Fruit fly (Drosophila melanogaster) whole organism, embryonic: Measurements from ENCODE around the gene CG16779.

Experiments
- Aef1 ChIP-seq: fragments of 200-800 bp; sonication (Bioruptor generic); IDR thresholded peaks from 3 replicates; pipeline ENCODE4 v1.3.6; 2022; ENCODE audit warnings: missing biosample characterization, missing genetic modification characterization
- Bdp1 ChIP-seq: fragments of 200-800 bp; sonication (Bioruptor generic); optimal IDR thresholded peaks from 3 replicates; lab custom pipeline; 2016; ENCODE audit warnings: missing biosample characterization, missing genetic modification characterization
- Blimp-1 ChIP-seq: fragments of 200-800 bp; sonication (Bioruptor generic); optimal IDR thresholded peaks from 3 replicates; lab custom pipeline; 2018; ENCODE audit warnings: missing biosample characterization, missing genetic modification characterization, mild to moderate bottlenecking, moderate library complexity, missing genetic modification reagents
- CG10431 ChIP-seq: fragments of 200-800 bp; sonication (Bioruptor generic); optimal IDR thresholded peaks from 3 replicates; lab custom pipeline; 2018; ENCODE audit warnings: missing biosample characterization, mild to moderate bottlenecking, missing genetic modification characterization
- CG10654 ChIP-seq: fragments of 200-800 bp; sonication (Bioruptor generic); optimal IDR thresholded peaks from 2 replicates; lab custom pipeline; 2016; ENCODE audit warnings: missing biosample characterization, missing genetic modification characterization
- CG11093 ChIP-seq: fragments of 200-800 bp; sonication (Bioruptor generic); IDR thresholded peaks from 3 replicates; pipeline ENCODE4 v1.3.6; 2022; ENCODE audit warnings: missing biosample characterization, missing genetic modification characterization
- CG12104 ChIP-seq: fragments of 200-800 bp; sonication (Bioruptor generic); optimal IDR thresholded peaks from 3 replicates; lab custom pipeline; 2016; ENCODE audit warnings: missing biosample characterization, missing genetic modification characterization
- CG13775 ChIP-seq: fragments of 200-800 bp; sonication (Bioruptor generic); optimal IDR thresholded peaks from 3 replicates; lab custom pipeline; 2017; ENCODE audit warnings: missing biosample characterization, mild to moderate bottlenecking, missing genetic modification characterization
- CG16815 ChIP-seq: fragments of 200-800 bp; sonication (Bioruptor generic); optimal IDR thresholded peaks from 3 replicates; lab custom pipeline; 2017; ENCODE audit warnings: missing biosample characterization, mild to moderate bottlenecking, missing genetic modification characterization
- CG17361 ChIP-seq: fragments of 200-800 bp; sonication (Bioruptor generic); IDR thresholded peaks from 3 replicates; pipeline ENCODE4 v1.3.6; 2022; ENCODE audit warnings: missing biosample characterization, missing genetic modification characterization
- CG1832 ChIP-seq: fragments of 200-800 bp; sonication (Bioruptor generic); optimal IDR thresholded peaks from 2 replicates; lab custom pipeline; 2017; ENCODE audit warnings: missing biosample characterization, mild to moderate bottlenecking, missing genetic modification characterization, inconsistent platforms
- CG2120 ChIP-seq: fragments of 200-800 bp; sonication (Bioruptor generic); optimal IDR thresholded peaks from 3 replicates; lab custom pipeline; 2016; ENCODE audit warnings: missing biosample characterization, missing genetic modification characterization
- CG33557 ChIP-seq: fragments of 200-800 bp; sonication (Bioruptor generic); optimal IDR thresholded peaks from 2 replicates; lab custom pipeline; 2019; ENCODE audit warnings: missing biosample characterization, mild to moderate bottlenecking, missing genetic modification characterization, moderate library complexity
- CG5245 ChIP-seq: fragments of 200-800 bp; sonication (Bioruptor generic); optimal IDR thresholded peaks from 3 replicates; lab custom pipeline; 2016; ENCODE audit warnings: missing biosample characterization, missing genetic modification characterization
- CG6175 ChIP-seq: fragments of 200-800 bp; sonication (Bioruptor generic); IDR thresholded peaks from 3 replicates; pipeline ENCODE4 v1.3.6; 2022; ENCODE audit warnings: missing biosample characterization, missing genetic modification characterization
- CG7357 ChIP-seq: fragments of 200-800 bp; sonication (Bioruptor generic); IDR thresholded peaks from 3 replicates; pipeline ENCODE4 v1.3.6; 2022; ENCODE audit warnings: missing biosample characterization, missing genetic modification characterization
- CG7372 ChIP-seq: fragments of 200-800 bp; sonication (Bioruptor generic); IDR thresholded peaks from 2 replicates; pipeline ENCODE4 v1.3.6; 2022; ENCODE audit warnings: missing biosample characterization, missing genetic modification characterization
- CG7839 ChIP-seq: fragments of 200-800 bp; sonication (Bioruptor generic); optimal IDR thresholded peaks from 3 replicates; lab custom pipeline; 2018; ENCODE audit warnings: missing biosample characterization, mild to moderate bottlenecking, missing genetic modification characterization, moderate library complexity
- CG9727 ChIP-seq: fragments of 200-800 bp; sonication (Bioruptor generic); optimal IDR thresholded peaks from 3 replicates; lab custom pipeline; 2017; ENCODE audit warnings: missing biosample characterization, mild to moderate bottlenecking, missing genetic modification characterization
- CG9876 ChIP-seq: fragments of 200-800 bp; sonication (Bioruptor generic); optimal IDR thresholded peaks from 2 replicates; lab custom pipeline; 2016; ENCODE audit warnings: missing biosample characterization, missing genetic modification characterization
- E2f1 ChIP-seq: fragments of 200-800 bp; sonication (Bioruptor generic); IDR thresholded peaks from 2 replicates; pipeline ENCODE4 v1.3.6; 2022; ENCODE audit warnings: missing biosample characterization, missing genetic modification characterization
- E2f2 ChIP-seq: fragments of 200-800 bp; sonication (Bioruptor generic); IDR thresholded peaks from 2 replicates; pipeline ENCODE4 v1.3.6; 2022; ENCODE audit warnings: missing biosample characterization, missing genetic modification characterization
- GATAe ChIP-seq: fragments of 200-800 bp; sonication (Bioruptor generic); conservative IDR thresholded peaks from 2 replicates; pipeline ENCODE4 v1.3.6; 2022; ENCODE audit warnings: missing biosample characterization, missing genetic modification characterization
- Gsc ChIP-seq: fragments of 200-800 bp; sonication (Bioruptor generic); IDR thresholded peaks from 2 replicates; pipeline ENCODE4 v1.3.6; 2022; ENCODE audit warnings: missing biosample characterization, missing genetic modification characterization
- Nf-YB ChIP-seq: fragments of 200-800 bp; sonication (Bioruptor generic); optimal IDR thresholded peaks from 3 replicates; lab custom pipeline; 2019; ENCODE audit warnings: missing biosample characterization, mild to moderate bottlenecking, missing genetic modification characterization, moderate library complexity
- Ravus ChIP-seq: fragments of 200-800 bp; sonication (Bioruptor generic); IDR thresholded peaks from 2 replicates; pipeline ENCODE4 v1.3.6; 2022; ENCODE audit warnings: missing biosample characterization, missing genetic modification characterization
- Rfx ChIP-seq: fragments of 200-800 bp; sonication (Bioruptor generic); IDR thresholded peaks from 2 replicates; pipeline ENCODE4 v1.3.6; 2022; ENCODE audit warnings: missing biosample characterization, missing genetic modification characterization
- Side ChIP-seq: fragments of 200-800 bp; sonication (Bioruptor generic); optimal IDR thresholded peaks from 2 replicates; lab custom pipeline; 2016; ENCODE audit warnings: missing biosample characterization, missing genetic modification characterization
- Vsx1 ChIP-seq: fragments of 200-800 bp; sonication (Bioruptor generic); optimal IDR thresholded peaks from 2 replicates; lab custom pipeline; 2017; ENCODE audit warnings: missing biosample characterization, mild to moderate bottlenecking, missing genetic modification characterization, missing genetic modification reagents
- aop ChIP-seq: fragments of 200-800 bp; sonication (Bioruptor generic); IDR thresholded peaks from 2 replicates; pipeline ENCODE4 v1.3.6; 2022; ENCODE audit warnings: missing biosample characterization, missing genetic modification characterization
- crol ChIP-seq: fragments of 200-800 bp; sonication (Bioruptor generic); IDR thresholded peaks from 2 replicates; pipeline ENCODE4 v1.3.6; 2022; ENCODE audit warnings: missing biosample characterization, missing genetic modification characterization
- cwo ChIP-seq: fragments of 200-800 bp; sonication (Bioruptor generic); optimal IDR thresholded peaks from 3 replicates; lab custom pipeline; 2017; ENCODE audit warnings: missing biosample characterization, missing genetic modification characterization, mild to moderate bottlenecking, moderate library complexity, missing genetic modification reagents
- dati ChIP-seq: fragments of 200-800 bp; sonication (Bioruptor generic); IDR thresholded peaks from 2 replicates; pipeline ENCODE4 v1.3.6; 2022; ENCODE audit warnings: missing biosample characterization, missing genetic modification characterization
- dysf ChIP-seq: fragments of 200-800 bp; sonication (Bioruptor generic); IDR thresholded peaks from 3 replicates; pipeline ENCODE4 v1.3.6; 2022; ENCODE audit warnings: missing biosample characterization, missing genetic modification characterization
- emc ChIP-seq: fragments of 200-800 bp; sonication (Bioruptor generic); optimal IDR thresholded peaks from 2 replicates; lab custom pipeline; 2016; ENCODE audit warnings: missing biosample characterization, missing genetic modification characterization
- fd96Cb ChIP-seq: fragments of 200-800 bp; sonication (Bioruptor generic); optimal IDR thresholded peaks from 2 replicates; lab custom pipeline; 2018; ENCODE audit warnings: missing biosample characterization, mild to moderate bottlenecking, missing genetic modification characterization, moderate library complexity
- ftz-f1 ChIP-seq: fragments of 200-800 bp; sonication (Bioruptor generic); optimal IDR thresholded peaks from 2 replicates; lab custom pipeline; 2016; ENCODE audit warnings: missing biosample characterization, missing genetic modification characterization
- gcm ChIP-seq: fragments of 200-800 bp; sonication (Bioruptor generic); optimal IDR thresholded peaks from 2 replicates; lab custom pipeline; 2019; ENCODE audit warnings: missing biosample characterization, mild to moderate bottlenecking, missing genetic modification characterization, moderate library complexity
- lab ChIP-seq: fragments of 200-800 bp; sonication (Bioruptor generic); optimal IDR thresholded peaks from 3 replicates; lab custom pipeline; 2017; ENCODE audit warnings: missing biosample characterization, missing genetic modification characterization, mild to moderate bottlenecking, moderate library complexity, missing genetic modification reagents
- lola ChIP-seq, 3 experiments: fragments of >200 bp in 2 of 3; fragments of 200-800 bp in 1 of 3; sonication (Bioruptor generic) in 1 of 3; optimal IDR thresholded peaks; 2 replicates each; lab custom pipeline; 2017 to 2019; ENCODE audit warnings: missing biosample characterization in 3 of 3, missing genetic modification characterization in 3 of 3, mild to moderate bottlenecking in 1 of 3, moderate library complexity in 1 of 3
- nerfin-1 ChIP-seq: fragments of 200-800 bp; sonication (Bioruptor generic); optimal IDR thresholded peaks from 3 replicates; lab custom pipeline; 2019; ENCODE audit warnings: missing biosample characterization, mild to moderate bottlenecking, missing genetic modification characterization, moderate library complexity
- pan ChIP-seq, 4 experiments: fragments of >200 bp in 3 of 4; fragments of 200-800 bp in 1 of 4; sonication (Bioruptor generic) in 1 of 4; optimal IDR thresholded peaks in 3 of 4; IDR thresholded peaks in 1 of 4; 2 replicates each; pipeline versions ENCODE4 v1.3.6 to Lab custom; 2017 to 2022; ENCODE audit warnings: missing biosample characterization in 2 of 4, missing genetic modification characterization in 2 of 4, mixed read lengths in 1 of 4
- pros ChIP-seq: fragments of 200-800 bp; sonication (Bioruptor generic); optimal IDR thresholded peaks from 3 replicates; lab custom pipeline; 2019; ENCODE audit warnings: missing biosample characterization, mild to moderate bottlenecking, missing genetic modification characterization, moderate library complexity
- psq ChIP-seq: fragments of 200-800 bp; sonication (Bioruptor generic); optimal IDR thresholded peaks from 2 replicates; lab custom pipeline; 2017; ENCODE audit warnings: missing biosample characterization, missing genetic modification characterization
- pum ChIP-seq: fragments of 200-800 bp; sonication (Bioruptor generic); optimal IDR thresholded peaks from 2 replicates; lab custom pipeline; 2016; ENCODE audit warnings: missing biosample characterization, missing genetic modification characterization
- sisA ChIP-seq: fragments of 200-800 bp; sonication (Bioruptor generic); IDR thresholded peaks from 2 replicates; pipeline ENCODE4 v1.3.6; 2022; ENCODE audit warnings: missing biosample characterization, missing genetic modification characterization
- sqz ChIP-seq: fragments of 200-800 bp; sonication (Bioruptor generic); optimal IDR thresholded peaks from 3 replicates; lab custom pipeline; 2018; ENCODE audit warnings: missing biosample characterization, mild to moderate bottlenecking, missing genetic modification characterization
- sug ChIP-seq: fragments of 200-800 bp; optimal IDR thresholded peaks from 2 replicates; lab custom pipeline; 2019; ENCODE audit warnings: missing biosample characterization, mild to moderate bottlenecking, missing genetic modification characterization, moderate library complexity
- tll ChIP-seq, 2 experiments: fragments of 200-800 bp in 1 of 2; fragments of >200 bp in 1 of 2; sonication (Bioruptor generic) in 1 of 2; optimal IDR thresholded peaks; 2 replicates each; lab custom pipeline; 2017 to 2019; ENCODE audit warnings: missing biosample characterization in 2 of 2, missing genetic modification characterization in 2 of 2, mild to moderate bottlenecking in 1 of 2, moderate library complexity in 1 of 2
- unpg ChIP-seq: fragments of 200-800 bp; sonication (Bioruptor generic); optimal IDR thresholded peaks from 3 replicates; lab custom pipeline; 2018; ENCODE audit warnings: missing biosample characterization, mild to moderate bottlenecking, missing genetic modification characterization, moderate library complexity
- usp ChIP-seq: fragments of >200 bp; optimal IDR thresholded peaks from 2 replicates; lab custom pipeline; 2017; ENCODE audit warnings: missing biosample characterization, missing genetic modification characterization
- yki ChIP-seq: fragments of >200 bp; optimal IDR thresholded peaks from 3 replicates; lab custom pipeline; 2018

The CG16779 gene

DNA sequence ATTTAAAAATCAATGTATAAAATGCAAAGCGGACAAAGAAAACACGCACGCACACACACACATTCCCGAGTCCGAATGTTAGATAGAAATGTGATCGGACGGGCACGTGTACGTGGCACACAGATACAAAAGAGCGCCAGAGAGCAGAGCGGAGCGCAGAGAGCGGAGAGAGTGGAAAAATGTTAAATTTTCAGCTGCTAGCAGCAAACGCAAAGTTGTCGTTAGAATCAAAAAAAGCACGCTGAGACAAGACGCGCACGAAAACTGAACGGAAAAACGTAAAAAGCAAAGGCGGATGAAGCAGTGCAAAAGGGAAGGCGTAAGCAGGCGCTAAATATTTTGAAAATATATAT is 74.2 kb downstream of the CG16779 start (continued):
- TF ChIP-seq pan (optimal IDR thresholded peaks at IDR 0.05; lab: Kevin White, UChicago) (no peak), pan (GFP tag; optimal IDR thresholded peaks at IDR 0.05 in 1 of 2, IDR thresholded peaks at IDR 0.05 in 1 of 2) (no peak), GATAe (GFP tag; lab: Robert Waterston, UW) (no peak), psq (peak; percentile 83), CG33557 (no peak), Vsx1 (no peak), dysf (GFP tag; lab: Robert Waterston, UW) (no peak), CG16815 (GFP tag; lab: Kevin White, UChicago) (no peak), E2f1 (no peak), CG9727 (GFP tag; lab: Kevin White, UChicago) (no peak), CG5245 (GFP tag; lab: Kevin White, UChicago) (no peak), Bdp1 (GFP tag; lab: Kevin White, UChicago) (no peak), lab (peak; percentile 7), unpg (GFP tag; lab: Kevin White, UChicago) (no peak), usp (GFP tag; lab: Kevin White, UChicago) (no peak), CG13775 (GFP tag; lab: Kevin White, UChicago) (no peak), gcm (GFP tag; lab: Kevin White, UChicago) (peak; percentile 41), emc (GFP tag; lab: Kevin White, UChicago) (no peak), sisA (GFP tag; lab: Robert Waterston, UW) (no peak), dati (GFP tag; lab: Robert Waterston, UW) (no peak), CG7839 (tag; lab: Kevin White, UChicago) (no peak), pros (no peak), cwo (GFP tag; lab: Kevin White, UChicago) (peak; percentile 70), lola (GFP tag; optimal IDR thresholded peaks at IDR 0.05; lab: Kevin White, UChicago) (no peak), nerfin-1 (tag; lab: Kevin White, UChicago) (peak; percentile 79), pum (GFP tag; lab: Kevin White, UChicago) (no peak), CG10431 (GFP tag; lab: Kevin White, UChicago) (no peak), Gsc (no peak), CG7372 (no peak), sug (tag; lab: Kevin White, UChicago) (no peak), CG6175 (GFP tag; lab: Robert Waterston, UW) (no peak), CG11093 (GFP tag; lab: Robert Waterston, UW) (no peak), E2f2 (GFP tag; lab: Robert Waterston, UW) (no peak), sqz (GFP tag; lab: Kevin White, UChicago) (peak; percentile 66), Aef1 (GFP tag; lab: Robert Waterston, UW) (no peak), crol (GFP tag; lab: Robert Waterston, UW) (no peak), Ravus (GFP tag; lab: Robert Waterston, UW) (no peak), Rfx (GFP tag; lab: Robert Waterston, UW) (no peak), CG9876 (no peak), tll (GFP tag; optimal IDR thresholded peaks at IDR 0.05; lab: Kevin White, UChicago) (no peak), CG12104 (GFP tag; lab: Kevin White, UChicago) (no peak), Blimp-1 (GFP tag; lab: Kevin White, UChicago) (no peak), Nf-YB (no peak), CG10654 (GFP tag; lab: Kevin White, UChicago) (no peak), CG2120 (no peak), yki (lab: Kevin White, UChicago) (peak; percentile 98), CG7357 (no peak), CG17361 (GFP tag; lab: Robert Waterston, UW) (no peak), fd96Cb (tag; lab: Kevin White, UChicago) (no peak), ftz-f1 (peak; percentile 14), CG1832 (no peak), Side (no peak), aop (GFP tag; lab: Robert Waterston, UW) (no peak)
